Worm (Caenorhabditis elegans): ENCODE measurements around the gene F59C12.3.

F59C12.3 gene

ce11 chrX:16588102-16588501 is 21.2 kb downstream of the F59C12.3 start:
- TF ChIP-seq nhr-67 (tag; optimal IDR thresholded peaks at IDR 0.05), result no peak
- peak; percentile 82 for TF ChIP-seq fkh-10 (GFP tag; optimal IDR thresholded peaks at IDR 0.05)
- no peak for TF ChIP-seq hmg-11 (tag; optimal IDR thresholded peaks at IDR 0.05)
- no peak for TF ChIP-seq ceh-82 (tag; optimal IDR thresholded peaks at IDR 0.05)
- TF ChIP-seq zag-1 (tag; optimal IDR thresholded peaks at IDR 0.05), result no peak
- TF ChIP-seq R02D3.7 (tag; optimal IDR thresholded peaks at IDR 0.05), result no peak

- TF ChIP-seq pha-4 (tag; optimal IDR thresholded peaks at IDR 0.05) (peak; percentile 21), hmg-11 (tag; optimal IDR thresholded peaks at IDR 0.05) (no peak), nhr-43 (tag; optimal IDR thresholded peaks at IDR 0.05; ENCODE audit: poor library complexity, severe bottlenecking) (no peak), fos-1 (tag; optimal IDR thresholded peaks at IDR 0.05) (no peak)
These were observed 30.0 kb downstream of the F59C12.3 start, which contains the start of gene ser-1 for ce11 chrX:16579303-16579795. ser-1 (plus strand) TSS chrX:16579745.

- no peak for TF ChIP-seq nhr-43 (tag; optimal IDR thresholded peaks at IDR 0.05; ENCODE audit: poor library complexity, severe bottlenecking)
- no peak for TF ChIP-seq egl-5 (tag; optimal IDR thresholded peaks at IDR 0.05)
- no peak for TF ChIP-seq pha-4 (tag; optimal IDR thresholded peaks at IDR 0.05)
- no peak for TF ChIP-seq nhr-28 (tag; optimal IDR thresholded peaks at IDR 0.05)
- no peak for TF ChIP-seq elt-1 (tag; optimal IDR thresholded peaks at IDR 0.05)
- no peak for TF ChIP-seq nhr-237 (tag; optimal IDR thresholded peaks at IDR 0.05)
- TF ChIP-seq R02D3.7 (tag; optimal IDR thresholded peaks at IDR 0.05), result no peak
- no peak for TF ChIP-seq nhr-77 (tag; optimal IDR thresholded peaks at IDR 0.05)
- no peak for TF ChIP-seq unc-62 (GFP tag; optimal IDR thresholded peaks at IDR 0.05)
- TF ChIP-seq eor-1 (tag; optimal IDR thresholded peaks at IDR 0.05), result no peak
- TF ChIP-seq daf-12 (tag; optimal IDR thresholded peaks at IDR 0.05), result no peak
- no peak for TF ChIP-seq jun-1 (tag; optimal IDR thresholded peaks at IDR 0.05)
- no peak for TF ChIP-seq unc-39 (tag; optimal IDR thresholded peaks at IDR 0.05)
These were observed 34.1 kb downstream of the F59C12.3 start for ce11 chrX:16575262-16575661.

- no peak for TF ChIP-seq egl-27 (tag; optimal IDR thresholded peaks at IDR 0.05)
- TF ChIP-seq fkh-10 (GFP tag; optimal IDR thresholded peaks at IDR 0.05), result no peak
- TF ChIP-seq nhr-28 (tag; optimal IDR thresholded peaks at IDR 0.05), result no peak
- TF ChIP-seq skn-1 (tag; optimal IDR thresholded peaks at IDR 0.05), result no peak
- TF ChIP-seq unc-39 (tag; optimal IDR thresholded peaks at IDR 0.05), result no peak
- TF ChIP-seq aly-2 (tag; optimal IDR thresholded peaks at IDR 0.05), result no peak
- TF ChIP-seq snpc-4 (tag; optimal IDR thresholded peaks at IDR 0.05), result no peak
- TF ChIP-seq lin-39 (tag; optimal IDR thresholded peaks at IDR 0.05), result no peak
- no peak for TF ChIP-seq ama-1 (optimal IDR thresholded peaks at IDR 0.05)
- TF ChIP-seq nhr-23 (tag; optimal IDR thresholded peaks at IDR 0.05), result no peak
- TF ChIP-seq fkh-2 (tag; optimal IDR thresholded peaks at IDR 0.05), result no peak
These were observed 35.0 kb downstream of the F59C12.3 start for ce11 chrX:16574303-16574702.

DNA sequence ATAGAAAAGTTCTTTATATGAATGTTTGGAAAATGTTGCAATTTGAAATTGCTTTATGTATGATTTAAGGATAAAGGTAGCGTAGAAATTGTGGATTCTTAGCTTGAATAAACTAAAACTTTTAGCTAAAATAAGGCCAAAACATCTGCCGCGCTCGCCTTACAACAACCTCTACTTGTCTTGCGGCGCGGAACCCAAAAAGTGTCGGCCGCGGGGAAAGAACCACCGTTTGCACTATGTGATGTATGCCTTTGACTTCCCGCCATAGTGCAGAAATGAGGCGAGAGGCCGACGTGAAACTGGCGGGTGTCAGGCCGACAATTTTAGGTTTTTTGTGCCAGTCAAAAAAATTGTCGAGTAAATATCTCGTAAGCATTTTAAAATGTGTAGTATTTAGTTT is 37.4 kb downstream of the F59C12.3 start:
- no peak for TF ChIP-seq egl-27 (tag; optimal IDR thresholded peaks at IDR 0.05)
- TF ChIP-seq ama-1 (optimal IDR thresholded peaks at IDR 0.05), result no peak
- TF ChIP-seq fkh-2 (tag; optimal IDR thresholded peaks at IDR 0.05), result no peak
- no peak for TF ChIP-seq nhr-76 (tag; optimal IDR thresholded peaks at IDR 0.05)
- TF ChIP-seq lin-39 (tag; optimal IDR thresholded peaks at IDR 0.05), result no peak
- TF ChIP-seq jun-1 (tag; optimal IDR thresholded peaks at IDR 0.05), result no peak
- no peak for TF ChIP-seq lin-15B (tag; optimal IDR thresholded peaks at IDR 0.05)
- no peak for TF ChIP-seq nhr-67 (tag; optimal IDR thresholded peaks at IDR 0.05)
- no peak for TF ChIP-seq elt-1 (tag; optimal IDR thresholded peaks at IDR 0.05)
- TF ChIP-seq R02D3.7 (tag; optimal IDR thresholded peaks at IDR 0.05), result no peak
- TF ChIP-seq unc-62 (GFP tag; optimal IDR thresholded peaks at IDR 0.05), result no peak
- TF ChIP-seq nhr-43 (tag; optimal IDR thresholded peaks at IDR 0.05; ENCODE audit: poor library complexity, severe bottlenecking), result no peak
- no peak for TF ChIP-seq unc-39 (tag; optimal IDR thresholded peaks at IDR 0.05)
- no peak for TF ChIP-seq tbx-2 (tag; optimal IDR thresholded peaks at IDR 0.05)
- TF ChIP-seq sea-2 (GFP tag; optimal IDR thresholded peaks at IDR 0.05), result no peak
- TF ChIP-seq daf-12 (tag; optimal IDR thresholded peaks at IDR 0.05), result no peak
- TF ChIP-seq nhr-237 (tag; optimal IDR thresholded peaks at IDR 0.05), result no peak
- no peak for TF ChIP-seq snpc-4 (tag; optimal IDR thresholded peaks at IDR 0.05)

ce11 chrX:16566358-16566757 is 43.0 kb downstream of the F59C12.3 start:
- TF ChIP-seq unc-62 (GFP tag; optimal IDR thresholded peaks at IDR 0.05), result no peak
- peak; percentile 93 for TF ChIP-seq snpc-4 (tag; optimal IDR thresholded peaks at IDR 0.05)
